Worm (Caenorhabditis elegans): ENCODE data around the gene C28G1.2.

DNA sequence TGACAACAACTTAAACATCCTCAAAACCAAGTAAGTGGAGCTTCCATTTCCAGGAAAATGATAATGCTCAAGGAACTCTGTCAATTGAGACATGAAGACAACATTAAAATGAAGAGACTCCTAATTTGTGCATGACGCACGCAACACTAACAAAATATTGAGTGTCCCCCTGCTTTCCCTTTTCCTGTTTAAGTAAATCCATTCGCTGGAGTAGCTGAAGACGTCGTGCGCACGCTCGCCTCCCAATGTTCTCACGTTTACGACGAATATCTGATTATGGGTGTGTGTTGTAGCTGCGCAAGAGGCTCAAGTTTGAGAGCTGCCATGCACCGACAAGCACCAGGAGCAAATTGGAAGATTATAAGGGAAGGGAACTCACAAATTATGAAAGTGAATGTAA is 34.8 kb upstream of the C28G1.2 start:
- no peak for TF ChIP-seq zag-1 (tag; optimal IDR thresholded peaks at IDR 0.05)
- TF ChIP-seq nhr-77 (tag; optimal IDR thresholded peaks at IDR 0.05), result no peak
- peak; percentile 37 for TF ChIP-seq nfya-1 (tag; optimal IDR thresholded peaks at IDR 0.05; ENCODE audit: insufficient read depth)
- TF ChIP-seq nhr-237 (tag; optimal IDR thresholded peaks at IDR 0.05), result no peak
- TF ChIP-seq ama-1 (optimal IDR thresholded peaks at IDR 0.05), result no peak
- no peak for TF ChIP-seq pha-4 (tag; optimal IDR thresholded peaks at IDR 0.05)
- TF ChIP-seq fos-1 (tag; optimal IDR thresholded peaks at IDR 0.05), result no peak
- TF ChIP-seq unc-62 (GFP tag; optimal IDR thresholded peaks at IDR 0.05), result no peak
